Fruit fly (Drosophila melanogaster): ENCODE results near the gene mtSSB.

dm6 chr3R:16221359-16222299, 16.6 kb upstream of the mtSSB start:
- TF ChIP-seq CG6854 (GFP tag; optimal IDR thresholded peaks at IDR 0.05) (peak; percentile 91), CG3995 (GFP tag; optimal IDR thresholded peaks at IDR 0.05) (no peak), H2.0 (GFP tag; IDR thresholded peaks at IDR 0.05) (peak; percentile 82), Hr39 (optimal IDR thresholded peaks at IDR 0.05) (no peak), unpg (GFP tag; optimal IDR thresholded peaks at IDR 0.05) (peak; percentile 79), CG5245 (GFP tag; optimal IDR thresholded peaks at IDR 0.05) (peak; percentile 73), Lpt (GFP tag; optimal IDR thresholded peaks at IDR 0.05) (peak; percentile 35)

Data from whole organism, embryonic.